Fruit fly (Drosophila melanogaster) whole organism, embryonic: ENCODE data around the gene Tbc1d22.

Source experiments
- Abd-B ChIP-seq: fragments of 200-800 bp; sonication (Bioruptor generic); optimal IDR thresholded peaks from 2 replicates; lab custom pipeline; 2018; ENCODE audit warnings: missing biosample characterization, mild to moderate bottlenecking, missing genetic modification characterization, moderate library complexity
- Ada2b ChIP-seq: fragments of 200-800 bp; sonication (Bioruptor generic); IDR thresholded peaks from 2 replicates; pipeline ENCODE4 v1.3.6; 2022; ENCODE audit warnings: missing biosample characterization, missing genetic modification characterization
- Adf1 ChIP-seq: fragments of 200-800 bp; sonication (Bioruptor generic); IDR thresholded peaks from 2 replicates; pipeline ENCODE4 v1.3.6; 2022; ENCODE audit warnings: missing biosample characterization, missing genetic modification characterization
- Asciz ChIP-seq: fragments of 200-800 bp; sonication (Bioruptor generic); optimal IDR thresholded peaks from 2 replicates; lab custom pipeline; 2017; ENCODE audit warnings: missing biosample characterization, mild to moderate bottlenecking, missing genetic modification characterization, missing genetic modification reagents
- Awh ChIP-seq: fragments of 200-800 bp; sonication (Bioruptor generic); IDR thresholded peaks from 2 replicates; pipeline ENCODE4, ENCODE4 v1.3.6; 2022; ENCODE audit warnings: missing biosample characterization, missing genetic modification characterization
- Bdp1 ChIP-seq: fragments of 200-800 bp; sonication (Bioruptor generic); optimal IDR thresholded peaks from 3 replicates; lab custom pipeline; 2016; ENCODE audit warnings: missing biosample characterization, missing genetic modification characterization
- CG11723 ChIP-seq: fragments of 200-800 bp; sonication (Bioruptor generic); optimal IDR thresholded peaks from 2 replicates; lab custom pipeline; 2017; ENCODE audit warnings: missing biosample characterization, mild to moderate bottlenecking, missing genetic modification characterization
- CG12942 ChIP-seq: fragments of 200-800 bp; sonication (Bioruptor generic); optimal IDR thresholded peaks from 3 replicates; lab custom pipeline; 2016; ENCODE audit warnings: missing biosample characterization, missing genetic modification characterization
- CG13123 ChIP-seq: fragments of 200-800 bp; sonication (Bioruptor generic); optimal IDR thresholded peaks from 2 replicates; lab custom pipeline; 2016; ENCODE audit warnings: missing biosample characterization, missing genetic modification characterization
- CG14667 ChIP-seq: fragments of 200-800 bp; sonication (Bioruptor generic); IDR thresholded peaks from 2 replicates; pipeline ENCODE4 v1.3.6; 2022; ENCODE audit warnings: missing biosample characterization, missing genetic modification characterization
- CG1602 ChIP-seq: fragments of 200-800 bp; sonication (Bioruptor generic); optimal IDR thresholded peaks from 3 replicates; lab custom pipeline; 2016; ENCODE audit warnings: missing biosample characterization, missing genetic modification characterization
- CG17328 ChIP-seq: fragments of 200-800 bp; sonication (Bioruptor generic); IDR thresholded peaks from 2 replicates; pipeline ENCODE4 v1.3.6; 2022; ENCODE audit warnings: missing biosample characterization, missing genetic modification characterization
- CG1792 ChIP-seq: fragments of 200-800 bp; sonication (Bioruptor generic); optimal IDR thresholded peaks from 2 replicates; lab custom pipeline; 2016; ENCODE audit warnings: missing biosample characterization, missing genetic modification characterization
- CG33557 ChIP-seq: fragments of 200-800 bp; sonication (Bioruptor generic); optimal IDR thresholded peaks from 2 replicates; lab custom pipeline; 2019; ENCODE audit warnings: missing biosample characterization, mild to moderate bottlenecking, missing genetic modification characterization, moderate library complexity
- CG6689 ChIP-seq: fragments of 200-800 bp; sonication (Bioruptor generic); IDR thresholded peaks from 2 replicates; pipeline ENCODE4 v1.3.6; 2022; ENCODE audit warnings: missing biosample characterization, missing genetic modification characterization
- CG7372 ChIP-seq: fragments of 200-800 bp; sonication (Bioruptor generic); IDR thresholded peaks from 2 replicates; pipeline ENCODE4 v1.3.6; 2022; ENCODE audit warnings: missing biosample characterization, missing genetic modification characterization
- CG8478 ChIP-seq: fragments of >200 bp; optimal IDR thresholded peaks from 2 replicates; lab custom pipeline; 2018
- CG9797 ChIP-seq: fragments of 200-800 bp; sonication (Bioruptor generic); optimal IDR thresholded peaks from 3 replicates; lab custom pipeline; 2018; ENCODE audit warnings: missing biosample characterization, mild to moderate bottlenecking, missing genetic modification characterization
- D19B ChIP-seq: fragments of 200-800 bp; sonication (Bioruptor generic); optimal IDR thresholded peaks from 2 replicates; lab custom pipeline; 2017; ENCODE audit warnings: missing biosample characterization, mild to moderate bottlenecking, missing genetic modification characterization
- Deaf1 ChIP-seq: fragments of 200-800 bp; optimal IDR thresholded peaks from 3 replicates; lab custom pipeline; 2019; ENCODE audit warnings: missing biosample characterization, mild to moderate bottlenecking, missing genetic modification characterization, moderate library complexity
- E2f1 ChIP-seq: fragments of 200-800 bp; sonication (Bioruptor generic); IDR thresholded peaks from 2 replicates; pipeline ENCODE4 v1.3.6; 2022; ENCODE audit warnings: missing biosample characterization, missing genetic modification characterization
- Elba2 ChIP-seq: fragments of 200-800 bp; sonication (Bioruptor generic); optimal IDR thresholded peaks from 3 replicates; lab custom pipeline; 2016; ENCODE audit warnings: missing biosample characterization, missing genetic modification characterization
- H15 ChIP-seq: fragments of 200-800 bp; sonication (Bioruptor generic); IDR thresholded peaks from 3 replicates; pipeline ENCODE4 v1.3.6; 2022; ENCODE audit warnings: missing biosample characterization, missing genetic modification characterization
- HLHmδ ChIP-seq: fragments of 200-800 bp; sonication (Bioruptor generic); optimal IDR thresholded peaks from 2 replicates; lab custom pipeline; 2018; ENCODE audit warnings: missing biosample characterization, mild to moderate bottlenecking, missing genetic modification characterization, moderate library complexity
- HmgZ ChIP-seq: fragments of 200-800 bp; sonication (Bioruptor generic); optimal IDR thresholded peaks from 2 replicates; lab custom pipeline; 2018; ENCODE audit warnings: missing biosample characterization, mild to moderate bottlenecking, missing genetic modification characterization
- MESR4 ChIP-seq: fragments of 200-800 bp; sonication (Bioruptor generic); optimal IDR thresholded peaks from 2 replicates; lab custom pipeline; 2018; ENCODE audit warnings: missing biosample characterization, mild to moderate bottlenecking, missing genetic modification characterization, moderate library complexity
- NfI ChIP-seq: fragments of 200-800 bp; sonication (Bioruptor generic); optimal IDR thresholded peaks from 3 replicates; lab custom pipeline; 2018; ENCODE audit warnings: missing biosample characterization, mild to moderate bottlenecking, missing genetic modification characterization, moderate library complexity
- Poxn ChIP-seq: fragments of 200-800 bp; sonication (Bioruptor generic); IDR thresholded peaks from 2 replicates; pipeline ENCODE4 v1.3.6; 2022; ENCODE audit warnings: missing biosample characterization, missing genetic modification characterization
- Ravus ChIP-seq: fragments of 200-800 bp; sonication (Bioruptor generic); IDR thresholded peaks from 2 replicates; pipeline ENCODE4 v1.3.6; 2022; ENCODE audit warnings: missing biosample characterization, missing genetic modification characterization
- Sox100B ChIP-seq: fragments of 200-800 bp; sonication (Bioruptor generic); optimal IDR thresholded peaks from 3 replicates; lab custom pipeline; 2018; ENCODE audit warnings: missing biosample characterization, mild to moderate bottlenecking, missing genetic modification characterization
- Usf ChIP-seq: fragments of 200-800 bp; sonication (Bioruptor generic); optimal IDR thresholded peaks from 2 replicates; lab custom pipeline; 2017; ENCODE audit warnings: missing genotype, missing biosample characterization, missing genetic modification characterization
- Xrp1 ChIP-seq: fragments of 200-800 bp; sonication (Bioruptor generic); IDR thresholded peaks from 2 replicates; pipeline ENCODE4 v1.3.6; 2022; ENCODE audit warnings: missing biosample characterization, missing genetic modification characterization
- amos ChIP-seq: fragments of 200-800 bp; sonication (Bioruptor generic); IDR thresholded peaks from 2 replicates; pipeline ENCODE4 v1.3.6; 2022; ENCODE audit warnings: missing biosample characterization, missing genetic modification characterization; ENCODE audit not compliant: partially characterized antibody
- bbx ChIP-seq: fragments of 200-800 bp; sonication (Bioruptor generic); IDR thresholded peaks from 2 replicates; pipeline ENCODE4 v1.3.6; 2022; ENCODE audit warnings: missing biosample characterization, missing genetic modification characterization; ENCODE audit not compliant: partially characterized antibody
- chif ChIP-seq, 2 experiments: fragments of 200-800 bp; sonication (Bioruptor generic); optimal IDR thresholded peaks; 3 replicates each; lab custom pipeline; 2016; ENCODE audit warnings: missing biosample characterization in 2 of 2, missing genetic modification characterization in 2 of 2
- crp ChIP-seq, 2 experiments: fragments of 200-800 bp; sonication (Bioruptor generic); optimal IDR thresholded peaks; 2 replicates in 1 of 2; 3 replicates in 1 of 2; lab custom pipeline; 2017; ENCODE audit warnings: missing biosample characterization in 2 of 2, missing genetic modification characterization in 2 of 2, mild to moderate bottlenecking in 1 of 2, moderate library complexity in 1 of 2
- dan ChIP-seq: fragments of 200-800 bp; sonication (Bioruptor generic); IDR thresholded peaks from 2 replicates; pipeline ENCODE4 v1.3.6; 2022; ENCODE audit warnings: missing biosample characterization, missing genetic modification characterization
- dysf ChIP-seq: fragments of 200-800 bp; sonication (Bioruptor generic); IDR thresholded peaks from 3 replicates; pipeline ENCODE4 v1.3.6; 2022; ENCODE audit warnings: missing biosample characterization, missing genetic modification characterization
- eyg ChIP-seq: fragments of 200-800 bp; sonication (Bioruptor generic); optimal IDR thresholded peaks from 3 replicates; lab custom pipeline; 2016; ENCODE audit warnings: missing biosample characterization, missing genetic modification characterization
- fu2 ChIP-seq: fragments of 200-800 bp; sonication (Bioruptor generic); optimal IDR thresholded peaks from 2 replicates; lab custom pipeline; 2016; ENCODE audit warnings: missing biosample characterization, missing genetic modification characterization
- her ChIP-seq: fragments of 200-800 bp; sonication (Bioruptor generic); optimal IDR thresholded peaks from 2 replicates; lab custom pipeline; 2016; ENCODE audit warnings: missing biosample characterization, missing genetic modification characterization
- lbe ChIP-seq: fragments of 200-800 bp; sonication (Bioruptor generic); optimal IDR thresholded peaks from 2 replicates; lab custom pipeline; 2016; ENCODE audit warnings: missing biosample characterization, mild to moderate bottlenecking, missing genetic modification characterization
- lmd ChIP-seq: fragments of 200-800 bp; sonication (Bioruptor generic); IDR thresholded peaks from 2 replicates; pipeline ENCODE4 v1.3.6; 2022; ENCODE audit warnings: missing biosample characterization, missing genetic modification characterization
- luna ChIP-seq: fragments of 200-800 bp; sonication (Bioruptor generic); optimal IDR thresholded peaks from 2 replicates; lab custom pipeline; 2016; ENCODE audit warnings: missing biosample characterization, missing genetic modification characterization
- oc ChIP-seq: fragments of 200-800 bp; sonication (Bioruptor generic); optimal IDR thresholded peaks from 2 replicates; lab custom pipeline; 2018; ENCODE audit warnings: missing biosample characterization, mild to moderate bottlenecking, missing genetic modification characterization, moderate library complexity
- pb ChIP-seq: fragments of 200-800 bp; sonication (Bioruptor generic); optimal IDR thresholded peaks from 3 replicates; lab custom pipeline; 2016; ENCODE audit warnings: missing biosample characterization, missing genetic modification characterization
- pzg ChIP-seq: fragments of 200-800 bp; sonication (Bioruptor generic); optimal IDR thresholded peaks from 3 replicates; lab custom pipeline; 2018; ENCODE audit warnings: missing biosample characterization, mild to moderate bottlenecking, missing genetic modification characterization, moderate library complexity
- row ChIP-seq: fragments of 200-800 bp; sonication (Bioruptor generic); IDR thresholded peaks from 3 replicates; pipeline ENCODE4 v1.3.6; 2022; ENCODE audit warnings: missing biosample characterization, missing genetic modification characterization
- tin ChIP-seq: fragments of 200-800 bp; sonication (Bioruptor generic); optimal IDR thresholded peaks from 3 replicates; lab custom pipeline; 2016; ENCODE audit warnings: missing biosample characterization, missing genetic modification characterization
- trh ChIP-seq: fragments of 200-800 bp; sonication (Bioruptor generic); optimal IDR thresholded peaks from 2 replicates; lab custom pipeline; 2016; ENCODE audit warnings: missing biosample characterization, missing genetic modification characterization
- usp ChIP-seq: fragments of >200 bp; optimal IDR thresholded peaks from 2 replicates; lab custom pipeline; 2017; ENCODE audit warnings: missing biosample characterization, missing genetic modification characterization
- zen2 ChIP-seq: fragments of 200-800 bp; sonication (Bioruptor generic); IDR thresholded peaks from 3 replicates; pipeline ENCODE4 v1.3.6; 2022; ENCODE audit warnings: missing biosample characterization, missing genetic modification characterization; ENCODE audit not compliant: partially characterized antibody

The Tbc1d22 gene

DNA sequence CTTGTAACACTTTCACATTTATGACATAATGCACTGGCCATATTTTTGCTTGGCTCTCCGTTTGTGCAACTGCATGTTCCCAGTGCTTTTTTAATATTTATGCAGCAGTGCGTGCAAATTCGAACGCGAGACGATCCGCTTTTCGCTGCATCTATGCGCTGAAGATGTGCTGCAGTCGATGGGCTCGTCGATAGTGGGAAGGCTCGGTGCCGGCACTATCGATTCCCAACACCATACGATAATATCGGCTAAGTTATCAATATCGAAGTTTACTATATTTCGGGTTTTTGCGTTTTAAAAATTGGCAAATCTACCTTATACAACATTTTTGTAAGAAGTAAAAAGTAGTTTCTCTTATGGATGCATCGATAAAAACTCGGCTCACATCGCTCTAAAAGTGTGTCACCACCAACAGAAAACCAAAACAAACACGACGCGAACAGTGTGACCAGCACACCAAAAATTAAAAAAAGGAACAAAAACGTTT, 4.3 kb upstream of the Tbc1d22 start, which contains the start of gene RhoGAP93B (continued):
- peak; percentile 90 for TF ChIP-seq H15 (GFP tag; lab: Robert Waterston, UW)
- peak; percentile 92 for TF ChIP-seq CG1792 (GFP tag; lab: Kevin White, UChicago)
- TF ChIP-seq Adf1 (GFP tag; lab: Robert Waterston, UW) = peak; percentile 73
- peak; percentile 88 for TF ChIP-seq pb (GFP tag; lab: Kevin White, UChicago)
- peak; percentile 86 for TF ChIP-seq Abd-B (GFP tag; lab: Kevin White, UChicago)
- TF ChIP-seq lmd (GFP tag; lab: Robert Waterston, UW) = peak; percentile 87
- TF ChIP-seq amos = peak; percentile 100
- peak; percentile 74 for TF ChIP-seq CG1602 (GFP tag; lab: Kevin White, UChicago)
- no peak for TF ChIP-seq Sox100B
- peak in 1 of 2 experiments; percentile 44 for TF ChIP-seq crp (GFP tag; optimal IDR thresholded peaks at IDR 0.05; lab: Kevin White, UChicago)
- TF ChIP-seq row = peak; percentile 96
- TF ChIP-seq HmgZ (tag; lab: Kevin White, UChicago) = peak; percentile 92
- peak; percentile 89 for TF ChIP-seq Awh (GFP tag; lab: Robert Waterston, UW)
- peak; percentile 83 for TF ChIP-seq CG6689 (GFP tag; lab: Robert Waterston, UW)
- TF ChIP-seq luna (GFP tag; lab: Kevin White, UChicago) = peak; percentile 53
- TF ChIP-seq dan (GFP tag; lab: Robert Waterston, UW) = peak; percentile 58
- TF ChIP-seq oc = no peak
- TF ChIP-seq Deaf1 (tag; lab: Kevin White, UChicago) = no peak
- peak; percentile 88 for TF ChIP-seq dysf (GFP tag; lab: Robert Waterston, UW)
- TF ChIP-seq eyg (GFP tag; lab: Kevin White, UChicago) = peak; percentile 78
- TF ChIP-seq Usf (GFP tag; lab: Kevin White, UChicago) = peak; percentile 34
- peak; percentile 77 for TF ChIP-seq CG12942 (GFP tag; lab: Kevin White, UChicago)
- TF ChIP-seq CG7372 = peak; percentile 93
- peak; percentile 100 for TF ChIP-seq zen2 (GFP tag; lab: Robert Waterston, UW)
- TF ChIP-seq D19B (GFP tag; lab: Kevin White, UChicago) = peak; percentile 35
- peak; percentile 90 for TF ChIP-seq CG9797 (GFP tag; lab: Kevin White, UChicago)
- peak; percentile 73 to 76 for TF ChIP-seq chif (GFP tag; optimal IDR thresholded peaks at IDR 0.05; lab: Kevin White, UChicago)
- peak; percentile 81 for TF ChIP-seq Ravus (GFP tag; lab: Robert Waterston, UW)
- TF ChIP-seq trh = peak; percentile 79
- TF ChIP-seq Xrp1 (GFP tag; lab: Robert Waterston, UW) = peak; percentile 92
- no peak for TF ChIP-seq usp (GFP tag; lab: Kevin White, UChicago)
- peak; percentile 74 for TF ChIP-seq lbe (GFP tag; lab: Kevin White, UChicago)
- peak; percentile 86 for TF ChIP-seq Bdp1 (GFP tag; lab: Kevin White, UChicago)
- TF ChIP-seq Poxn (GFP tag; lab: Robert Waterston, UW) = no peak; the same call in 1 of the 2 replicates
- TF ChIP-seq pzg = peak; percentile 94
- peak; percentile 88 for TF ChIP-seq CG17328 (GFP tag; lab: Robert Waterston, UW)
- peak; percentile 55 for TF ChIP-seq Elba2 (GFP tag; lab: Kevin White, UChicago)
- peak; percentile 90 for TF ChIP-seq Ada2b (GFP tag; lab: Robert Waterston, UW)
- TF ChIP-seq her = peak; percentile 69
- TF ChIP-seq bbx = peak; percentile 100
- no peak for TF ChIP-seq Asciz (GFP tag; lab: Kevin White, UChicago)
- TF ChIP-seq CG13123 (GFP tag; lab: Kevin White, UChicago) = peak; percentile 58
- peak; percentile 69 for TF ChIP-seq CG33557 (GFP tag; lab: Kevin White, UChicago)
- peak; percentile 57 for TF ChIP-seq HLHmδ (GFP tag; lab: Kevin White, UChicago)
- peak; percentile 78 for TF ChIP-seq tin (GFP tag; lab: Kevin White, UChicago)
- peak; percentile 93 for TF ChIP-seq fu2 (GFP tag; lab: Kevin White, UChicago)
- peak; percentile 49 for TF ChIP-seq CG11723
- peak; percentile 91 for TF ChIP-seq CG14667 (GFP tag; lab: Robert Waterston, UW)
- TF ChIP-seq NfI = peak; percentile 74
- no peak for TF ChIP-seq CG8478
- peak; percentile 69 for TF ChIP-seq MESR4
- TF ChIP-seq E2f1 (GFP tag; lab: Robert Waterston, UW) = peak; percentile 95
